Worm (Caenorhabditis elegans): ENCODE data around the gene psme-3.

ce11 chrIII:11607870-11608269 lies 39.9 kb downstream of the psme-3 start, which contains the start of gene Y66D12A.1:
- no peak for TF ChIP-seq che-1 (tag; optimal IDR thresholded peaks at IDR 0.05)
- TF ChIP-seq hlh-30 (tag; optimal IDR thresholded peaks at IDR 0.05; ENCODE audit: insufficient read depth) = no peak
- TF ChIP-seq ceh-6 (GFP tag; optimal IDR thresholded peaks at IDR 0.05) = no peak
- TF ChIP-seq ets-4 (tag; optimal IDR thresholded peaks at IDR 0.05) = no peak
- TF ChIP-seq dve-1 (tag; optimal IDR thresholded peaks at IDR 0.05) = no peak
- no peak for TF ChIP-seq pag-3 (tag; optimal IDR thresholded peaks at IDR 0.05; ENCODE audit: borderline replicate concordance)
- TF ChIP-seq syd-9 (tag; optimal IDR thresholded peaks at IDR 0.05) = no peak
- TF ChIP-seq fkh-6 (tag; optimal IDR thresholded peaks at IDR 0.05) = no peak
- TF ChIP-seq fkh-10 (GFP tag; optimal IDR thresholded peaks at IDR 0.05) = no peak
- no peak for TF ChIP-seq pax-1 (tag; optimal IDR thresholded peaks at IDR 0.05)
- TF ChIP-seq hlh-15 (tag; optimal IDR thresholded peaks at IDR 0.05) = no peak
- TF ChIP-seq tbx-2 (tag; optimal IDR thresholded peaks at IDR 0.05) = no peak
- no peak for TF ChIP-seq dmd-4 (tag; optimal IDR thresholded peaks at IDR 0.05; ENCODE audit: borderline replicate concordance)

Data from whole organism, late embryonic.